Worm (Caenorhabditis elegans) whole organism, mixed stage, embryonic: ENCODE results near the gene F37C4.5.

ENCODE experiments used
- M03D4.4 ChIP-seq: sonication (generic microtip); optimal IDR thresholded peaks from 2 replicates; lab custom pipeline; 2017; ENCODE audit warnings: mild to moderate bottlenecking, missing genetic modification characterization, missing compliant biosample characterization
- bed-3 ChIP-seq: fragments of 200-800 bp; sonication (Bioruptor generic); optimal IDR thresholded peaks from 3 replicates; lab custom pipeline; 2018; ENCODE audit warnings: mild to moderate bottlenecking, missing genetic modification characterization, moderate library complexity, missing compliant biosample characterization
- blmp-1 ChIP-seq: fragments of 150-350 bp; optimal IDR thresholded peaks from 2 replicates; lab custom pipeline; 2014; ENCODE audit warnings: missing biosample characterization, missing genetic modification characterization
- ceh-39 ChIP-seq: fragments of 150-350 bp; optimal IDR thresholded peaks from 2 replicates; lab custom pipeline; 2014; ENCODE audit warnings: missing biosample characterization, missing genetic modification characterization
- ceh-43 ChIP-seq: fragments of 200-800 bp; sonication (Bioruptor generic); optimal IDR thresholded peaks from 2 replicates; lab custom pipeline; 2018; ENCODE audit warnings: mild to moderate bottlenecking, missing genetic modification characterization, moderate library complexity, missing compliant biosample characterization
- ceh-83 ChIP-seq: fragments of 200-800 bp; sonication (Bioruptor generic); optimal IDR thresholded peaks from 2 replicates; lab custom pipeline; 2018; ENCODE audit warnings: mild to moderate bottlenecking, missing genetic modification characterization, missing compliant biosample characterization
- ces-1 ChIP-seq: fragments of 150-350 bp; optimal IDR thresholded peaks from 2 replicates; lab custom pipeline; 2014; ENCODE audit warnings: missing biosample characterization, missing genetic modification reagents, missing genetic modification characterization
- cnd-1 ChIP-seq: fragments of 200-800 bp; sonication (Bioruptor generic); optimal IDR thresholded peaks from 2 replicates; lab custom pipeline; 2018; ENCODE audit warnings: mild to moderate bottlenecking, missing genetic modification characterization, missing compliant biosample characterization
- drap-1 ChIP-seq: fragments of 200-800 bp; sonication (Bioruptor generic); optimal IDR thresholded peaks from 3 replicates; lab custom pipeline; 2018; ENCODE audit warnings: mild to moderate bottlenecking, missing genetic modification characterization, missing compliant biosample characterization
- elt-1 ChIP-seq: sonication (generic microtip); optimal IDR thresholded peaks from 2 replicates; lab custom pipeline; 2017; ENCODE audit warnings: missing genetic modification characterization, mild to moderate bottlenecking, missing compliant biosample characterization, antibody characterized with exemption, moderate library complexity, borderline replicate concordance; ENCODE audit not compliant: insufficient read depth
- elt-3 ChIP-seq: fragments of 150-350 bp; optimal IDR thresholded peaks from 2 replicates; lab custom pipeline; 2014; ENCODE audit warnings: missing biosample characterization, missing genetic modification characterization
- flh-1 ChIP-seq: fragments of 200-800 bp; sonication (Bioruptor generic); optimal IDR thresholded peaks from 2 replicates; lab custom pipeline; 2018; ENCODE audit warnings: mild to moderate bottlenecking, missing genetic modification characterization, moderate library complexity, missing compliant biosample characterization
- ham-2 ChIP-seq: fragments of 200-800 bp; sonication (Bioruptor generic); optimal IDR thresholded peaks from 2 replicates; lab custom pipeline; 2018; ENCODE audit warnings: mild to moderate bottlenecking, missing genetic modification characterization, missing compliant biosample characterization
- hlh-1 ChIP-seq: fragments of 150-350 bp; optimal IDR thresholded peaks from 2 replicates; lab custom pipeline; 2014; ENCODE audit warnings: missing biosample characterization, missing genetic modification reagents, missing genetic modification characterization
- lin-13 ChIP-seq: fragments of 150-350 bp; optimal IDR thresholded peaks from 2 replicates; lab custom pipeline; 2014; ENCODE audit warnings: missing biosample characterization, missing genetic modification characterization
- lin-32 ChIP-seq: fragments of 200-800 bp; sonication (Bioruptor generic); optimal IDR thresholded peaks from 2 replicates; lab custom pipeline; 2018; ENCODE audit warnings: mild to moderate bottlenecking, missing genetic modification characterization, missing compliant biosample characterization
- lsy-2 ChIP-seq: fragments of 150-350 bp; optimal IDR thresholded peaks from 2 replicates; lab custom pipeline; 2014; ENCODE audit warnings: missing biosample characterization, missing genetic modification characterization
- mep-1 ChIP-seq: fragments of 150-350 bp; optimal IDR thresholded peaks from 2 replicates; lab custom pipeline; 2017; ENCODE audit warnings: missing biosample characterization, missing genetic modification reagents, missing genetic modification characterization, inconsistent platforms
- mls-2 ChIP-seq: sonication (generic microtip); optimal IDR thresholded peaks from 2 replicates; lab custom pipeline; 2016; ENCODE audit warnings: mild to moderate bottlenecking, missing genetic modification characterization, moderate library complexity, missing compliant biosample characterization
- nhr-12 ChIP-seq: fragments of 150-350 bp; optimal IDR thresholded peaks from 2 replicates; lab custom pipeline; 2014; ENCODE audit warnings: missing biosample characterization, missing genetic modification characterization
- nhr-2 ChIP-seq: fragments of 150-350 bp; optimal IDR thresholded peaks from 2 replicates; lab custom pipeline; 2014; ENCODE audit warnings: missing biosample characterization, missing genetic modification characterization
- nhr-237 ChIP-seq: fragments of 150-350 bp; optimal IDR thresholded peaks from 2 replicates; lab custom pipeline; 2014; ENCODE audit warnings: missing biosample characterization, missing genetic modification characterization
- nhr-76 ChIP-seq: sonication (generic microtip); optimal IDR thresholded peaks from 2 replicates; lab custom pipeline; 2017; ENCODE audit warnings: missing biosample characterization, missing genetic modification characterization
- sem-2 ChIP-seq: fragments of 200-800 bp; sonication (Bioruptor generic); optimal IDR thresholded peaks from 2 replicates; lab custom pipeline; 2018; ENCODE audit warnings: mild to moderate bottlenecking, missing genetic modification characterization, missing compliant biosample characterization
- snpc-4 ChIP-seq: fragments of 150-350 bp; optimal IDR thresholded peaks from 2 replicates; lab custom pipeline; 2014; ENCODE audit warnings: missing biosample characterization, missing genetic modification characterization
- sptf-1 ChIP-seq: sonication (generic microtip); optimal IDR thresholded peaks from 2 replicates; lab custom pipeline; 2017; ENCODE audit warnings: mild to moderate bottlenecking, missing genetic modification characterization, moderate library complexity, missing compliant biosample characterization
- tbx-8 ChIP-seq: fragments of 200-800 bp; sonication (Bioruptor generic); optimal IDR thresholded peaks from 2 replicates; lab custom pipeline; 2018; ENCODE audit warnings: mild to moderate bottlenecking, missing genetic modification characterization, moderate library complexity, missing compliant biosample characterization
- unc-120 ChIP-seq: sonication (generic microtip); optimal IDR thresholded peaks from 2 replicates; lab custom pipeline; 2017; ENCODE audit warnings: missing genetic modification characterization, missing compliant biosample characterization; ENCODE audit not compliant: poor library complexity, severe bottlenecking
- unc-39 ChIP-seq: fragments of 150-350 bp; optimal IDR thresholded peaks from 2 replicates; lab custom pipeline; 2014; ENCODE audit warnings: missing biosample characterization, missing genetic modification characterization
- unc-62 ChIP-seq: fragments of 150-350 bp; optimal IDR thresholded peaks from 2 replicates; lab custom pipeline; 2014; ENCODE audit warnings: missing biosample characterization, missing genetic modification reagents, missing genetic modification characterization
- ztf-11 ChIP-seq: fragments of 150-350 bp; optimal IDR thresholded peaks from 2 replicates; lab custom pipeline; 2014; ENCODE audit warnings: missing biosample characterization, missing genetic modification characterization

F37C4.5 gene

DNA sequence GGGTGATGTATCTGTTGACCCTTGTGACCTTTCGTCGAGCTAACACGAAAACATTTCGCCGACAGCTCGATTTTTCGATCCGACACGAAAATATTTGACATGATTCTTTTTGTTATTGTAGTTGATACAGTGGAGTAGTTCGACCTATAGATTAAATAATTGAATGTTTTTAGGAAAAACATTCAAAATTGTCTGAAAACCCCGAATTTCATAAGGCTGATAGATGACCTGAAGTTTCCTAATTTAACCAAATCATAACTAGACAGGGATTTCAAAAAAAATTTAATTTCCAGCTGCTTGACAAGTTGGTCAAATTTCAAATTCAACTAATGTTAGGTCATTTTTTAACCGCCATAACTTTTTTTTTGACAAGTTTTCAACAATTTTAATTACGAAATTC is 38.5 kb downstream of the F37C4.5 start, which contains the start of gene cal-3:
cal-3 (minus strand) TSS at position 101 of the 400 bp plus-strand sequence.
- TF ChIP-seq unc-120 (no peak), mls-2 (tag; lab: Kevin White, UChicago) (no peak), unc-39 (tag; lab: Kevin White, UChicago) (no peak), nhr-12 (tag; lab: Kevin White, UChicago) (no peak), mep-1 (no peak), drap-1 (no peak)

DNA sequence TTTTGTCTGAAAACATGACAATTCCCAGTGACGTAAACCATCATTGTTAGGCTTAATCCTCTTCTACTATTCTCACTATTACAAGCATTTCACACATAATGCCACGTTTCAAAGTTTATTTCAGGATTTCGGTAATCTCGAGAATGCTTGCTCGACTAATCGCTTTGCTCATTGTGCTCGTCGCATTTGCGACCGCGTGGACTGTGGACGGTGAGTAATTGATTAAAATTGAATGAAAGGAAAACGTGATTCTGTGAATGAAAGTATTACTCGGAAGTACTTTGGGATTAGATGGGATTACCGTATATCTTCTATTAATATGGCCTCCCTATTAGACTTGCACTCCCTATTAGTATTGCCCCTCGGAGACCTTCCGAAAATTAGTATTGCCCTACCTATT is 39.8 kb downstream of the F37C4.5 start:
- TF ChIP-seq nhr-76 (tag; lab: Kevin White, UChicago), result no peak
- no peak for TF ChIP-seq nhr-2 (tag; lab: Kevin White, UChicago)
- no peak for TF ChIP-seq nhr-237
- no peak for TF ChIP-seq cnd-1 (tag; lab: Kevin White, UChicago)
- TF ChIP-seq drap-1, result no peak
- TF ChIP-seq lin-13 (tag; lab: Kevin White, UChicago), result no peak
- TF ChIP-seq bed-3 (GFP tag; lab: Kevin White, UChicago), result no peak
- TF ChIP-seq blmp-1 (tag; lab: Kevin White, UChicago), result no peak
- TF ChIP-seq unc-39 (tag; lab: Kevin White, UChicago), result no peak
- no peak for TF ChIP-seq ham-2 (GFP tag; lab: Kevin White, UChicago)
- no peak for TF ChIP-seq ceh-39 (tag; lab: Kevin White, UChicago)
- no peak for TF ChIP-seq mep-1
- no peak for TF ChIP-seq elt-1 (tag; lab: Kevin White, UChicago)
- no peak for TF ChIP-seq snpc-4
- TF ChIP-seq lin-32 (GFP tag; lab: Kevin White, UChicago), result no peak

DNA sequence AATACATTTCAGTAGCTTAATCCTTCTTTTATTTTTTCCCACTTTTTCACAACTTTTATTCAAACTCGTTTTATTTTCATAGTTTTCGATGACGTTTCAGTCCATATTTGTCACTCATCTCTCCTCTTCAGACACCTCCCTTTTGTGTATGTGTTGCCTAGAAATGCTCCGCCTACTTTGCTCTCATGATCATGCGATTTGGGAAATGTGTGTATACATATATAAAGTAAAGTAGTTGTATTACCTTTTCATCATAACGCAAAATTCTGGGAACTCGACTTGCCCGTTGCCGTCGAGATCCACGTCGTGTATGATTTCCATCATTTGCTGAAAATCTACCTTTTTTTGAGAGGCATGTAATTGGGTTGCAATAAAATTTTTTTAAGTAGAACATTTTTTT is 41.6 kb downstream of the F37C4.5 start:
- TF ChIP-seq ztf-11 (tag; lab: Kevin White, UChicago) (no peak), flh-1 (GFP tag; lab: Kevin White, UChicago) (no peak), mep-1 (no peak), nhr-2 (tag; lab: Kevin White, UChicago) (no peak), ces-1 (GFP tag; lab: Kevin White, UChicago) (no peak), ceh-39 (tag; lab: Kevin White, UChicago) (no peak), ceh-43 (GFP tag; lab: Kevin White, UChicago) (no peak)
- TF ChIP-seq, all 35 proteins: peak for 0

DNA sequence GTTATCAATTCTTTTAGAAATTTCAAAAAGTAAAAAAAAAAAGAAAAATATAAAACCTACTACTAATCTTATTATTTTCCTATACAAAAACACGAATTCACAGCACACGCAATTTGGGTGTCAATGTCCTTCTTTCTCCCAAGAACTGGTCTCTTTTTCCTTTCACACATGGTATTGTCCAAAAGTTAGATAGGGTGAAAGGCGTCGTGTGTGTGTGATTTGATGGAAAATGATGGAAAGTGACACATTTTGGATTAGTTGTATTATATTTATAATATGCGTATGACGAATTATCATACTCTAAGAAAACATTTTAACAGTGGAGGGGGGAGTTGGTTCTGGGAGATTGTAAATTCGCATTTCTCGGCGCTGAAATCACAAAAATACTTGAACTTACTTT is 45.9 kb downstream of the F37C4.5 start:
- TF ChIP-seq blmp-1 (tag; lab: Kevin White, UChicago) (peak; percentile 78), nhr-237 (no peak), unc-62 (peak; percentile 27), hlh-1 (tag; lab: Kevin White, UChicago) (no peak)
- TF ChIP-seq, all 35 proteins: peak for 2

DNA sequence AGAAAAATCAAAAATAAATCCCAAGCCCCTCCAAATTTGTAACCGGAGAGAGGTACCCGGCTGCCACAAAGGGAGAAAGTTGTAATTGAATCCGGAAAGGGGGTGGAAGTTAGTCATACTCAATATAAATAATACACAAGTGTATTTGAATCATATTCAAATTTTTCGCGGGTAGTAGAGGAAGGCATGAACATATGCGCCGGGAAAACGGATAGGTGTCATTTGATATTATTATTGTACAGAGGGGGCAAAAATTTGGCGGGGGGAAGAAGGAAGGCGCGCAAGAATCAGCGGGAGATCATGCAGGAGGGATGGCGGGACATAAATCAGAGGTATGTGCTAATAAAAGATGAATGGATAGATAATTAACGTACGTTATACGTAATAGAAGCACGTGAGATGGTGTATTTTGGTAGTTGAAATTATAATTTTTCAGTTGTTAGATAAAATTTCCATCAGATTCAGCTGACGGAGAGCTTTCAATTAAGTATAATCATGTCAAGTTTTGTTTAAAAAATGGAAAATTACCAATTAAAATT is 46.9 kb downstream of the F37C4.5 start, which contains the start of gene F28F9.3:
F28F9.3 (plus strand) TSS at position 301 of the 539 bp plus-strand sequence.
- TF ChIP-seq nhr-2 (tag; lab: Kevin White, UChicago), result no peak
- TF ChIP-seq elt-1 (tag; lab: Kevin White, UChicago), result peak; percentile 66

DNA sequence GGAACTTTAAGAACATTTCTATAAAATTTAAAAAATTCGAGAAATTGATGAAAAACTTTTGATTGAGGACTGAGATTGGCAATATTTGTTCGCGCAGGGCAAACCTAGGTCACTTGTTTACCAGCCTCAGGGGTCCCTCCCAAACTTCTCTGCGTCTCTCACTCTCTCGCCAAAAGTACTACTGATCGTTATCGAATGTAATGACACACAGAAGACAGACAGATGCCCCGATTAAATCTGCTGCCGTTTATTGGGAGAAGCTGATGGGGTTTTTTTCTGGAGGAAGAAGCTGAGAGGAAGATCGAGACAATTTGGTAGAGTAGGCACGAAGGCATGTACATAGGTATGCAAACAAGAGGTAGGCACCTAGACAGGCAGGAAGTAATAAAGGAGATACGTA is 48.2 kb downstream of the F37C4.5 start:
- no peak for TF ChIP-seq sem-2 (GFP tag; lab: Kevin White, UChicago)
- TF ChIP-seq lsy-2 (tag; lab: Kevin White, UChicago), result no peak
- TF ChIP-seq M03D4.4 (tag; lab: Kevin White, UChicago), result no peak
- TF ChIP-seq nhr-237, result no peak
- TF ChIP-seq unc-120, result no peak
- no peak for TF ChIP-seq flh-1 (GFP tag; lab: Kevin White, UChicago)
- no peak for TF ChIP-seq elt-3 (tag; lab: Kevin White, UChicago)
- no peak for TF ChIP-seq bed-3 (GFP tag; lab: Kevin White, UChicago)
- peak; percentile 31 for TF ChIP-seq ham-2 (GFP tag; lab: Kevin White, UChicago)
- TF ChIP-seq unc-62, result peak; percentile 66
- TF ChIP-seq sptf-1, result no peak
- TF ChIP-seq elt-1 (tag; lab: Kevin White, UChicago), result peak; percentile 84
- TF ChIP-seq mep-1, result no peak
- no peak for TF ChIP-seq cnd-1 (tag; lab: Kevin White, UChicago)
- TF ChIP-seq ceh-83, result no peak
- TF ChIP-seq nhr-2 (tag; lab: Kevin White, UChicago), result peak; percentile 4
- peak; percentile 56 for TF ChIP-seq hlh-1 (tag; lab: Kevin White, UChicago)
- no peak for TF ChIP-seq drap-1
- TF ChIP-seq lin-32 (GFP tag; lab: Kevin White, UChicago), result no peak
- TF ChIP-seq tbx-8 (GFP tag; lab: Kevin White, UChicago), result no peak
